Fruit fly (Drosophila melanogaster): ENCODE data around the gene Lgr1.

dm6 chr3R:17701971-17702845 is 23.4 kb upstream of the Lgr1 start:
- TF ChIP-seq ovo (GFP tag; optimal IDR thresholded peaks at IDR 0.05) = no peak
- peak; percentile 36 for TF ChIP-seq CG33017 (tag; optimal IDR thresholded peaks at IDR 0.05)

Measured in whole organism, adult.